Worm (Caenorhabditis elegans) whole organism, young adult: ENCODE data around the gene nlp-81.

Experiments
- B0019.2 ChIP-seq: fragments of 200-800 bp; sonication (Bioruptor generic); conservative IDR thresholded peaks from 2 replicates; pipeline ENCODE4 v1.3.6; 2022; ENCODE audit warnings: missing genetic modification reagents, missing genetic modification characterization, missing compliant biosample characterization
- B0035.1 ChIP-seq: sonication (generic microtip); optimal IDR thresholded peaks from 2 replicates; lab custom pipeline; 2016; ENCODE audit warnings: missing genetic modification characterization, mild to moderate bottlenecking, missing compliant biosample characterization, missing genotype, missing genetic modification reagents
- B0336.3 ChIP-seq: fragments of 200-800 bp; sonication (Bioruptor generic); IDR thresholded peaks from 2 replicates; pipeline ENCODE4 v1.3.6; 2022; ENCODE audit warnings: missing genetic modification characterization, missing compliant biosample characterization
- F10E7.11 ChIP-seq: sonication (generic microtip); optimal IDR thresholded peaks from 2 replicates; lab custom pipeline; 2017; ENCODE audit warnings: mild to moderate bottlenecking, missing genetic modification characterization, moderate library complexity, missing compliant biosample characterization
- F22D6.2 ChIP-seq: sonication (generic microtip); optimal IDR thresholded peaks from 2 replicates; lab custom pipeline; 2016; ENCODE audit warnings: mild to moderate bottlenecking, missing genetic modification characterization, missing compliant biosample characterization
- F23B12.7 ChIP-seq: sonication (generic microtip); optimal IDR thresholded peaks from 2 replicates; lab custom pipeline; 2017; ENCODE audit warnings: missing genetic modification characterization, mild to moderate bottlenecking, missing compliant biosample characterization, antibody characterized with exemption, moderate library complexity; ENCODE audit not compliant: insufficient read depth
- F57C9.4 ChIP-seq: sonication (generic microtip); optimal IDR thresholded peaks from 2 replicates; lab custom pipeline; 2017; ENCODE audit warnings: mild to moderate bottlenecking, missing genetic modification characterization, missing compliant biosample characterization
- K12H6.12 ChIP-seq: fragments of 200-800 bp; sonication (Bioruptor generic); optimal IDR thresholded peaks from 2 replicates; lab custom pipeline; 2018; ENCODE audit warnings: mild to moderate bottlenecking, missing genetic modification characterization, missing compliant biosample characterization
- T07F8.4 ChIP-seq: sonication (generic microtip); optimal IDR thresholded peaks from 2 replicates; lab custom pipeline; 2016; ENCODE audit warnings: mild to moderate bottlenecking, missing genetic modification characterization, moderate library complexity, missing compliant biosample characterization
- T26A5.8 ChIP-seq: sonication (generic microtip); optimal IDR thresholded peaks from 2 replicates; lab custom pipeline; 2016; ENCODE audit warnings: missing genetic modification characterization, missing compliant biosample characterization
- Y53F4B.3 ChIP-seq: fragments of 200-800 bp; sonication (Bioruptor generic); IDR thresholded peaks from 2 replicates; pipeline ENCODE4 v1.3.6; 2022; ENCODE audit warnings: missing genetic modification reagents, missing genetic modification characterization, missing compliant biosample characterization
- aptf-2 ChIP-seq: fragments of 200-800 bp; sonication (Bioruptor generic); conservative IDR thresholded peaks from 2 replicates; pipeline ENCODE4 v1.3.6; 2022; ENCODE audit warnings: missing genetic modification reagents, missing genetic modification characterization, missing compliant biosample characterization
- athp-1 ChIP-seq: sonication (generic microtip); optimal IDR thresholded peaks from 2 replicates; lab custom pipeline; 2017; ENCODE audit warnings: mild to moderate bottlenecking, missing genetic modification characterization, missing compliant biosample characterization
- ccch-3 ChIP-seq: fragments of 200-800 bp; sonication (Bioruptor generic); optimal IDR thresholded peaks from 2 replicates; lab custom pipeline; 2018; ENCODE audit warnings: mild to moderate bottlenecking, missing genetic modification characterization, missing compliant biosample characterization
- cebp-1 ChIP-seq, 2 experiments: fragments of 200-800 bp in 1 of 2; sonication (Bioruptor generic) in 1 of 2; sonication (generic microtip) in 1 of 2; IDR thresholded peaks in 1 of 2; optimal IDR thresholded peaks in 1 of 2; 2 replicates each; pipeline versions ENCODE4 v1.3.6 to Lab custom; 2017 to 2022; ENCODE audit warnings: missing compliant biosample characterization in 2 of 2, missing genetic modification characterization in 2 of 2, mild to moderate bottlenecking in 1 of 2, missing genetic modification reagents in 1 of 2, moderate library complexity in 1 of 2
- ceh-27 ChIP-seq: fragments of 200-800 bp; sonication (Bioruptor generic); optimal IDR thresholded peaks from 2 replicates; lab custom pipeline; 2018; ENCODE audit warnings: mild to moderate bottlenecking, missing genetic modification characterization, moderate library complexity, missing compliant biosample characterization
- ceh-58 ChIP-seq: fragments of 200-800 bp; sonication (Bioruptor generic); IDR thresholded peaks from 2 replicates; pipeline ENCODE4 v1.3.6; 2022; ENCODE audit warnings: missing genetic modification characterization, missing compliant biosample characterization
- ceh-79 ChIP-seq: sonication (generic microtip); optimal IDR thresholded peaks from 2 replicates; lab custom pipeline; 2017; ENCODE audit warnings: mild to moderate bottlenecking, missing genetic modification characterization, missing compliant biosample characterization
- chd-7 ChIP-seq: sonication (generic microtip); optimal IDR thresholded peaks from 2 replicates; lab custom pipeline; 2016; ENCODE audit warnings: mild to moderate bottlenecking, missing genetic modification characterization, moderate library complexity, missing compliant biosample characterization
- dpff-1 ChIP-seq: sonication (generic microtip); optimal IDR thresholded peaks from 2 replicates; lab custom pipeline; 2017; ENCODE audit warnings: mild to moderate bottlenecking, missing genetic modification characterization, missing compliant biosample characterization
- egl-44 ChIP-seq: fragments of 200-800 bp; sonication (Bioruptor generic); IDR thresholded peaks from 2 replicates; pipeline ENCODE4 v1.3.6; 2022; ENCODE audit warnings: missing genetic modification reagents, missing genetic modification characterization, missing compliant biosample characterization
- fkh-3 ChIP-seq: sonication (generic microtip); optimal IDR thresholded peaks from 2 replicates; lab custom pipeline; 2016; ENCODE audit warnings: mild to moderate bottlenecking, missing genetic modification characterization, missing compliant biosample characterization
- gei-17 ChIP-seq: fragments of 200-800 bp; sonication (Bioruptor generic); optimal IDR thresholded peaks from 2 replicates; lab custom pipeline; 2018; ENCODE audit warnings: mild to moderate bottlenecking, missing genetic modification characterization, missing compliant biosample characterization
- him-1 ChIP-seq: sonication (generic microtip); optimal IDR thresholded peaks from 2 replicates; lab custom pipeline; 2016; ENCODE audit warnings: missing genotype, missing genetic modification reagents, missing genetic modification characterization, missing compliant biosample characterization
- hmg-1.2 ChIP-seq: fragments of 200-800 bp; sonication (Bioruptor generic); IDR thresholded peaks from 2 replicates; pipeline ENCODE4 v1.3.6; 2022; ENCODE audit warnings: missing genetic modification reagents, missing genetic modification characterization, missing compliant biosample characterization
- hrde-1 ChIP-seq: sonication (generic microtip); optimal IDR thresholded peaks from 2 replicates; lab custom pipeline; 2016; ENCODE audit warnings: missing genetic modification characterization, mild to moderate bottlenecking, missing compliant biosample characterization, moderate library complexity, missing genotype, missing genetic modification reagents, borderline replicate concordance
- hsf-1 ChIP-seq: fragments of 200-800 bp; sonication (Bioruptor generic); IDR thresholded peaks from 2 replicates; pipeline ENCODE4 v1.3.6; 2022; ENCODE audit warnings: missing genetic modification reagents, missing genetic modification characterization, missing compliant biosample characterization
- lir-1 ChIP-seq: fragments of 200-800 bp; sonication (Bioruptor generic); conservative IDR thresholded peaks from 2 replicates; pipeline ENCODE4 v1.3.6; 2022; ENCODE audit warnings: missing genetic modification reagents, missing genetic modification characterization, missing compliant biosample characterization
- madf-3 ChIP-seq: fragments of 200-800 bp; sonication (Bioruptor generic); IDR thresholded peaks from 2 replicates; pipeline ENCODE4 v1.3.6; 2022; ENCODE audit warnings: missing genetic modification reagents, missing genetic modification characterization, missing compliant biosample characterization
- madf-6 ChIP-seq: fragments of 200-800 bp; sonication (Bioruptor generic); IDR thresholded peaks from 2 replicates; pipeline ENCODE4 v1.3.6; 2022; ENCODE audit warnings: missing genetic modification reagents, missing genetic modification characterization, missing compliant biosample characterization
- mxl-1 ChIP-seq: sonication (generic microtip); optimal IDR thresholded peaks from 2 replicates; lab custom pipeline; 2016; ENCODE audit warnings: missing genetic modification characterization, missing compliant biosample characterization
- nfya-2 ChIP-seq: fragments of 200-800 bp; sonication (Bioruptor generic); IDR thresholded peaks from 2 replicates; pipeline ENCODE4 v1.3.6; 2022; ENCODE audit warnings: missing genetic modification reagents, missing genetic modification characterization, missing compliant biosample characterization
- nfyb-1 ChIP-seq: fragments of 200-800 bp; sonication (Bioruptor generic); IDR thresholded peaks from 2 replicates; pipeline ENCODE4 v1.3.6; 2022; ENCODE audit warnings: missing genetic modification reagents, missing genetic modification characterization, missing compliant biosample characterization
- nhr-179 ChIP-seq: sonication (generic microtip); optimal IDR thresholded peaks from 2 replicates; lab custom pipeline; 2016; ENCODE audit warnings: mild to moderate bottlenecking, missing genetic modification characterization, missing compliant biosample characterization
- nhr-80 ChIP-seq: sonication (generic microtip); optimal IDR thresholded peaks from 2 replicates; lab custom pipeline; 2016; ENCODE audit warnings: missing genetic modification characterization, missing compliant biosample characterization
- nhr-90 ChIP-seq: sonication (generic microtip); optimal IDR thresholded peaks from 2 replicates; lab custom pipeline; 2016; ENCODE audit warnings: missing genotype, mild to moderate bottlenecking, missing genetic modification characterization, missing compliant biosample characterization
- rpc-1 ChIP-seq, 2 experiments: fragments of 150-350 bp in 1 of 2; sonication (generic microtip) in 1 of 2; optimal IDR thresholded peaks; 2 replicates each; lab custom pipeline; 2014 to 2018; ENCODE audit warnings: missing biosample characterization in 1 of 2, missing genetic modification characterization in 1 of 2, missing genetic modification reagents in 1 of 2, missing genotype in 1 of 2
- snpc-3.4 ChIP-seq: sonication (generic microtip); optimal IDR thresholded peaks from 2 replicates; lab custom pipeline; 2017; ENCODE audit warnings: missing genetic modification characterization, mild to moderate bottlenecking, missing compliant biosample characterization, antibody characterized with exemption, moderate library complexity, missing genotype, missing genetic modification reagents
- somi-1 ChIP-seq: fragments of 200-800 bp; sonication (Bioruptor generic); optimal IDR thresholded peaks from 2 replicates; lab custom pipeline; 2018; ENCODE audit warnings: mild to moderate bottlenecking, missing genetic modification characterization, missing compliant biosample characterization
- tbx-9 ChIP-seq: sonication (generic microtip); optimal IDR thresholded peaks from 2 replicates; lab custom pipeline; 2016; ENCODE audit warnings: borderline replicate concordance, missing genetic modification characterization, inconsistent platforms, missing compliant biosample characterization
- unc-130 ChIP-seq: sonication (generic microtip); optimal IDR thresholded peaks from 2 replicates; lab custom pipeline; 2016; ENCODE audit warnings: missing genetic modification reagents, missing genetic modification characterization, missing compliant biosample characterization
- zfh-2 ChIP-seq: fragments of 200-800 bp; sonication (Bioruptor generic); conservative IDR thresholded peaks from 2 replicates; pipeline ENCODE4 v1.3.6; 2022; ENCODE audit warnings: missing genetic modification reagents, missing genetic modification characterization, missing compliant biosample characterization
- zim-3 ChIP-seq: sonication (generic microtip); optimal IDR thresholded peaks from 2 replicates; lab custom pipeline; 2017; ENCODE audit warnings: mild to moderate bottlenecking, missing genetic modification characterization, moderate library complexity, missing compliant biosample characterization
- ztf-6 ChIP-seq: fragments of 200-800 bp; sonication (Bioruptor generic); IDR thresholded peaks from 2 replicates; pipeline ENCODE4 v1.3.6; 2022; ENCODE audit warnings: missing genetic modification reagents, missing genetic modification characterization, missing compliant biosample characterization

Gene nlp-81

ce11 chrIV:3135000-3135399, 40.9 kb downstream of the nlp-81 start (continued):
- TF ChIP-seq somi-1 (GFP tag; lab: Kevin White, UChicago) = peak; percentile 9
- no peak for TF ChIP-seq B0019.2 (GFP tag; lab: Robert Waterston, UW)
- peak; percentile 87 for TF ChIP-seq K12H6.12
- peak; percentile 90 for TF ChIP-seq zfh-2 (GFP tag; lab: Robert Waterston, UW)
- no peak for TF ChIP-seq athp-1
- no peak for TF ChIP-seq Y53F4B.3
- peak; percentile 26; the same call in 1 of the 2 replicates for TF ChIP-seq hmg-1.2 (GFP tag; lab: Robert Waterston, UW)
- no peak for TF ChIP-seq madf-6
- no peak for TF ChIP-seq lir-1
- peak; percentile 58 for TF ChIP-seq ceh-27
- TF ChIP-seq chd-7 (tag; lab: Kevin White, UChicago) = peak; percentile 11

- TF ChIP-seq snpc-3.4 (tag; lab: Kevin White, UChicago) (no peak), nhr-90 (no peak), T07F8.4 (tag; lab: Kevin White, UChicago) (no peak), nfyb-1 (GFP tag; lab: Robert Waterston, UW) (peak; percentile 26; the same call in 1 of the 2 replicates), zfh-2 (GFP tag; lab: Robert Waterston, UW) (0 out of 2 replicates have a peak, but pooled peaks have one; percentile 25), F10E7.11 (tag; lab: Kevin White, UChicago) (no peak), nhr-80 (tag; lab: Kevin White, UChicago) (peak; percentile 31), dpff-1 (tag; lab: Kevin White, UChicago) (no peak), hsf-1 (GFP tag; lab: Robert Waterston, UW) (no peak), madf-3 (GFP tag; lab: Robert Waterston, UW) (no peak), F57C9.4 (tag; lab: Kevin White, UChicago) (no peak), hrde-1 (tag; lab: Kevin White, UChicago) (no peak), ceh-79 (tag; lab: Kevin White, UChicago) (no peak), mxl-1 (tag; lab: Kevin White, UChicago) (no peak), tbx-9 (tag; lab: Kevin White, UChicago) (no peak), B0035.1 (no peak), rpc-1 (optimal IDR thresholded peaks at IDR 0.05; lab: Kevin White, UChicago) (no peak), rpc-1 (tag; optimal IDR thresholded peaks at IDR 0.05; lab: Kevin White, UChicago) (no peak)
These were observed 42.7 kb downstream of the nlp-81 start, which contains the start of gene mca-3 for ce11 chrIV:3133099-3133817. Gene mca-3 (minus strand): TSS chrIV:3133149.

- no peak for TF ChIP-seq ceh-58
- TF ChIP-seq F23B12.7 (tag; lab: Kevin White, UChicago) = peak; percentile 28
- TF ChIP-seq zim-3 (tag; lab: Kevin White, UChicago) = no peak
- TF ChIP-seq B0336.3 (GFP tag; lab: Robert Waterston, UW) = no peak; the same call in 1 of the 2 replicates
- no peak for TF ChIP-seq gei-17 (GFP tag; lab: Kevin White, UChicago)
- TF ChIP-seq cebp-1 (GFP tag; IDR thresholded peaks at IDR 0.05; lab: Robert Waterston, UW) = no peak
- no peak for TF ChIP-seq cebp-1 (tag; optimal IDR thresholded peaks at IDR 0.05; lab: Kevin White, UChicago)
- no peak for TF ChIP-seq athp-1
- no peak for TF ChIP-seq Y53F4B.3
- TF ChIP-seq ztf-6 = no peak
- no peak for TF ChIP-seq egl-44 (GFP tag; lab: Robert Waterston, UW)
- TF ChIP-seq him-1 = no peak
- TF ChIP-seq unc-130 = no peak
- no peak for TF ChIP-seq aptf-2 (GFP tag; lab: Robert Waterston, UW)
- TF ChIP-seq nfya-2 (GFP tag; lab: Robert Waterston, UW) = no peak
- no peak for TF ChIP-seq nhr-179 (tag; lab: Kevin White, UChicago)
- no peak for TF ChIP-seq fkh-3 (tag; lab: Kevin White, UChicago)
- TF ChIP-seq ccch-3 = no peak
- no peak for TF ChIP-seq T26A5.8 (tag; lab: Kevin White, UChicago)
- no peak for TF ChIP-seq F22D6.2 (tag; lab: Kevin White, UChicago)
These were observed 43.9 kb downstream of the nlp-81 start for ce11 chrIV:3131871-3132586.
